Worm (Caenorhabditis elegans) whole organism, mixed stage, embryonic: ENCODE measurements around the gene F58F12.3.

Experiments used
- M03D4.4 ChIP-seq: sonication (generic microtip); optimal IDR thresholded peaks from 2 replicates; lab custom pipeline; 2017; ENCODE audit warnings: mild to moderate bottlenecking, missing genetic modification characterization, missing compliant biosample characterization
- bed-3 ChIP-seq: fragments of 200-800 bp; sonication (Bioruptor generic); optimal IDR thresholded peaks from 3 replicates; lab custom pipeline; 2018; ENCODE audit warnings: mild to moderate bottlenecking, missing genetic modification characterization, moderate library complexity, missing compliant biosample characterization
- blmp-1 ChIP-seq: fragments of 150-350 bp; optimal IDR thresholded peaks from 2 replicates; lab custom pipeline; 2014; ENCODE audit warnings: missing biosample characterization, missing genetic modification characterization
- ceh-39 ChIP-seq: fragments of 150-350 bp; optimal IDR thresholded peaks from 2 replicates; lab custom pipeline; 2014; ENCODE audit warnings: missing biosample characterization, missing genetic modification characterization
- ceh-43 ChIP-seq: fragments of 200-800 bp; sonication (Bioruptor generic); optimal IDR thresholded peaks from 2 replicates; lab custom pipeline; 2018; ENCODE audit warnings: mild to moderate bottlenecking, missing genetic modification characterization, moderate library complexity, missing compliant biosample characterization
- ceh-83 ChIP-seq: fragments of 200-800 bp; sonication (Bioruptor generic); optimal IDR thresholded peaks from 2 replicates; lab custom pipeline; 2018; ENCODE audit warnings: mild to moderate bottlenecking, missing genetic modification characterization, missing compliant biosample characterization
- ces-1 ChIP-seq: fragments of 150-350 bp; optimal IDR thresholded peaks from 2 replicates; lab custom pipeline; 2014; ENCODE audit warnings: missing biosample characterization, missing genetic modification reagents, missing genetic modification characterization
- cnd-1 ChIP-seq: fragments of 200-800 bp; sonication (Bioruptor generic); optimal IDR thresholded peaks from 2 replicates; lab custom pipeline; 2018; ENCODE audit warnings: mild to moderate bottlenecking, missing genetic modification characterization, missing compliant biosample characterization
- drap-1 ChIP-seq: fragments of 200-800 bp; sonication (Bioruptor generic); optimal IDR thresholded peaks from 3 replicates; lab custom pipeline; 2018; ENCODE audit warnings: mild to moderate bottlenecking, missing genetic modification characterization, missing compliant biosample characterization
- elt-1 ChIP-seq: sonication (generic microtip); optimal IDR thresholded peaks from 2 replicates; lab custom pipeline; 2017; ENCODE audit warnings: missing genetic modification characterization, mild to moderate bottlenecking, missing compliant biosample characterization, antibody characterized with exemption, moderate library complexity, borderline replicate concordance; ENCODE audit not compliant: insufficient read depth
- elt-3 ChIP-seq: fragments of 150-350 bp; optimal IDR thresholded peaks from 2 replicates; lab custom pipeline; 2014; ENCODE audit warnings: missing biosample characterization, missing genetic modification characterization
- flh-1 ChIP-seq: fragments of 200-800 bp; sonication (Bioruptor generic); optimal IDR thresholded peaks from 2 replicates; lab custom pipeline; 2018; ENCODE audit warnings: mild to moderate bottlenecking, missing genetic modification characterization, moderate library complexity, missing compliant biosample characterization
- ham-2 ChIP-seq: fragments of 200-800 bp; sonication (Bioruptor generic); optimal IDR thresholded peaks from 2 replicates; lab custom pipeline; 2018; ENCODE audit warnings: mild to moderate bottlenecking, missing genetic modification characterization, missing compliant biosample characterization
- hlh-1 ChIP-seq: fragments of 150-350 bp; optimal IDR thresholded peaks from 2 replicates; lab custom pipeline; 2014; ENCODE audit warnings: missing biosample characterization, missing genetic modification reagents, missing genetic modification characterization
- lin-13 ChIP-seq: fragments of 150-350 bp; optimal IDR thresholded peaks from 2 replicates; lab custom pipeline; 2014; ENCODE audit warnings: missing biosample characterization, missing genetic modification characterization
- lin-32 ChIP-seq: fragments of 200-800 bp; sonication (Bioruptor generic); optimal IDR thresholded peaks from 2 replicates; lab custom pipeline; 2018; ENCODE audit warnings: mild to moderate bottlenecking, missing genetic modification characterization, missing compliant biosample characterization
- lsy-2 ChIP-seq: fragments of 150-350 bp; optimal IDR thresholded peaks from 2 replicates; lab custom pipeline; 2014; ENCODE audit warnings: missing biosample characterization, missing genetic modification characterization
- mab-5 ChIP-seq: fragments of 150-350 bp; optimal IDR thresholded peaks from 2 replicates; lab custom pipeline; 2014; ENCODE audit warnings: missing biosample characterization, missing genetic modification characterization
- mep-1 ChIP-seq: fragments of 150-350 bp; optimal IDR thresholded peaks from 2 replicates; lab custom pipeline; 2017; ENCODE audit warnings: missing biosample characterization, missing genetic modification reagents, missing genetic modification characterization, inconsistent platforms
- mls-2 ChIP-seq: sonication (generic microtip); optimal IDR thresholded peaks from 2 replicates; lab custom pipeline; 2016; ENCODE audit warnings: mild to moderate bottlenecking, missing genetic modification characterization, moderate library complexity, missing compliant biosample characterization
- nhr-12 ChIP-seq: fragments of 150-350 bp; optimal IDR thresholded peaks from 2 replicates; lab custom pipeline; 2014; ENCODE audit warnings: missing biosample characterization, missing genetic modification characterization
- nhr-2 ChIP-seq: fragments of 150-350 bp; optimal IDR thresholded peaks from 2 replicates; lab custom pipeline; 2014; ENCODE audit warnings: missing biosample characterization, missing genetic modification characterization
- nhr-237 ChIP-seq: fragments of 150-350 bp; optimal IDR thresholded peaks from 2 replicates; lab custom pipeline; 2014; ENCODE audit warnings: missing biosample characterization, missing genetic modification characterization
- nhr-28 ChIP-seq: fragments of 150-350 bp; optimal IDR thresholded peaks from 2 replicates; lab custom pipeline; 2014; ENCODE audit warnings: missing biosample characterization, missing genetic modification characterization
- nhr-76 ChIP-seq: sonication (generic microtip); optimal IDR thresholded peaks from 2 replicates; lab custom pipeline; 2017; ENCODE audit warnings: missing biosample characterization, missing genetic modification characterization
- pha-4 ChIP-seq: fragments of 150-350 bp; optimal IDR thresholded peaks from 2 replicates; lab custom pipeline; 2018; ENCODE audit warnings: missing biosample characterization, missing genetic modification reagents, missing genetic modification characterization
- sem-2 ChIP-seq: fragments of 200-800 bp; sonication (Bioruptor generic); optimal IDR thresholded peaks from 2 replicates; lab custom pipeline; 2018; ENCODE audit warnings: mild to moderate bottlenecking, missing genetic modification characterization, missing compliant biosample characterization
- snpc-4 ChIP-seq: fragments of 150-350 bp; optimal IDR thresholded peaks from 2 replicates; lab custom pipeline; 2014; ENCODE audit warnings: missing biosample characterization, missing genetic modification characterization
- sptf-1 ChIP-seq: sonication (generic microtip); optimal IDR thresholded peaks from 2 replicates; lab custom pipeline; 2017; ENCODE audit warnings: mild to moderate bottlenecking, missing genetic modification characterization, moderate library complexity, missing compliant biosample characterization
- tbx-8 ChIP-seq: fragments of 200-800 bp; sonication (Bioruptor generic); optimal IDR thresholded peaks from 2 replicates; lab custom pipeline; 2018; ENCODE audit warnings: mild to moderate bottlenecking, missing genetic modification characterization, moderate library complexity, missing compliant biosample characterization
- unc-120 ChIP-seq: sonication (generic microtip); optimal IDR thresholded peaks from 2 replicates; lab custom pipeline; 2017; ENCODE audit warnings: missing genetic modification characterization, missing compliant biosample characterization; ENCODE audit not compliant: poor library complexity, severe bottlenecking
- unc-39 ChIP-seq: fragments of 150-350 bp; optimal IDR thresholded peaks from 2 replicates; lab custom pipeline; 2014; ENCODE audit warnings: missing biosample characterization, missing genetic modification characterization
- unc-62 ChIP-seq: fragments of 150-350 bp; optimal IDR thresholded peaks from 2 replicates; lab custom pipeline; 2014; ENCODE audit warnings: missing biosample characterization, missing genetic modification reagents, missing genetic modification characterization
- zip-8 ChIP-seq: fragments of 150-350 bp; optimal IDR thresholded peaks from 2 replicates; lab custom pipeline; 2014; ENCODE audit warnings: missing biosample characterization, missing genetic modification characterization
- ztf-11 ChIP-seq: fragments of 150-350 bp; optimal IDR thresholded peaks from 2 replicates; lab custom pipeline; 2014; ENCODE audit warnings: missing biosample characterization, missing genetic modification characterization

Gene F58F12.3

DNA sequence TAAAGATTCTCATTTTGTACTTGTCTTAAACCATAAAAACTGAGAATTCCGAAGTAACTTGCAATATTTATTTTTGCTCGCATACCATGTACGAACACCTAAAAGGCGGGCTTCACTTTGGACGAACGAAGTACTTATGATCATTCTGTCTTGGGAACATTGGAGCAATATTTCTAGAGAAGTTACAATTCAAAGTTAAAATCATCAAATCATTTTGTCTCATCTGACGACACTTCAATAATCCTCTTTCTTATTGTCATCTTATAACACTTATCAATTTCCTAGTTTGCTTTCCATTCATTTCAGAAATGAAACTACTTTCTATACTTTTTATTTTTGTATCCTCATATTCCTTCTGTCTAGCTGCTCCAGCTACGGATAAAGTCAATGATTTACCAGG lies 24.4 kb downstream of the F58F12.3 start, which contains the start of gene ctsa-4.1:
Gene ctsa-4.1, plus strand, starts transcription at position 301 of the 400 bp plus-strand sequence.
- no peak for TF ChIP-seq nhr-12 (tag; lab: Kevin White, UChicago)
- no peak for TF ChIP-seq unc-39 (tag; lab: Kevin White, UChicago)
- no peak for TF ChIP-seq cnd-1 (tag; lab: Kevin White, UChicago)
- no peak for TF ChIP-seq lin-32
- TF ChIP-seq, all 35 proteins: peak for 0

- TF ChIP-seq pha-4 (tag; lab: Kevin White, UChicago): no peak
- no peak for TF ChIP-seq ceh-43 (GFP tag; lab: Kevin White, UChicago)
- TF ChIP-seq lin-32: no peak
- TF ChIP-seq nhr-2 (tag; lab: Kevin White, UChicago): no peak
- no peak for TF ChIP-seq ceh-83 (GFP tag; lab: Kevin White, UChicago)
- no peak for TF ChIP-seq zip-8 (tag; lab: Kevin White, UChicago)
- no peak for TF ChIP-seq flh-1
- no peak for TF ChIP-seq sptf-1
- no peak for TF ChIP-seq M03D4.4
- TF ChIP-seq hlh-1 (tag; lab: Kevin White, UChicago): no peak
- TF ChIP-seq ces-1 (GFP tag; lab: Kevin White, UChicago): no peak
- TF ChIP-seq ztf-11: no peak
- TF ChIP-seq lsy-2: no peak
- no peak for TF ChIP-seq nhr-237 (tag; lab: Kevin White, UChicago)
Observed at ce11 chrII:6365237-6365815, 25.8 kb downstream of the F58F12.3 start, which contains the start of the genes ani-2 and clec-88. Gene ani-2 (minus strand): TSS chrII:6365367. Gene clec-88 (plus strand): TSS chrII:6365722.

- TF ChIP-seq unc-62 (GFP tag; lab: Kevin White, UChicago): no peak
- peak; percentile 8 for TF ChIP-seq drap-1 (GFP tag; lab: Kevin White, UChicago)
- TF ChIP-seq lin-32: no peak
- TF ChIP-seq ceh-43 (GFP tag; lab: Kevin White, UChicago): no peak
- TF ChIP-seq lin-13 (tag; lab: Kevin White, UChicago): peak; percentile 62
- TF ChIP-seq mls-2 (tag; lab: Kevin White, UChicago): no peak
- peak; percentile 57 for TF ChIP-seq lsy-2
- no peak for TF ChIP-seq ces-1 (GFP tag; lab: Kevin White, UChicago)
- TF ChIP-seq sptf-1: peak; percentile 3
- TF ChIP-seq M03D4.4: peak; percentile 21
- TF ChIP-seq ztf-11: no peak
- TF ChIP-seq ceh-39 (tag; lab: Kevin White, UChicago): no peak
- TF ChIP-seq blmp-1: no peak
- peak; percentile 0 for TF ChIP-seq cnd-1 (tag; lab: Kevin White, UChicago)
- no peak for TF ChIP-seq nhr-12 (tag; lab: Kevin White, UChicago)
- no peak for TF ChIP-seq ceh-83 (GFP tag; lab: Kevin White, UChicago)
- TF ChIP-seq zip-8 (tag; lab: Kevin White, UChicago): no peak
- no peak for TF ChIP-seq elt-3 (tag; lab: Kevin White, UChicago)
- TF ChIP-seq nhr-28 (tag; lab: Kevin White, UChicago): no peak
- TF ChIP-seq tbx-8 (GFP tag; lab: Kevin White, UChicago): no peak
- peak; percentile 27 for TF ChIP-seq hlh-1 (tag; lab: Kevin White, UChicago)
- TF ChIP-seq flh-1: no peak
- TF ChIP-seq nhr-2 (tag; lab: Kevin White, UChicago): no peak
- TF ChIP-seq unc-120 (tag; lab: Kevin White, UChicago): peak; percentile 65
- TF ChIP-seq mep-1 (tag; lab: Kevin White, UChicago): peak; percentile 72
- no peak for TF ChIP-seq snpc-4 (tag; lab: Kevin White, UChicago)
- TF ChIP-seq mab-5: no peak
- no peak for TF ChIP-seq ham-2 (GFP tag; lab: Kevin White, UChicago)
- TF ChIP-seq nhr-237 (tag; lab: Kevin White, UChicago): no peak
- no peak for TF ChIP-seq elt-1
- no peak for TF ChIP-seq nhr-76 (tag; lab: Kevin White, UChicago)
- TF ChIP-seq sem-2 (GFP tag; lab: Kevin White, UChicago): no peak
- TF ChIP-seq pha-4 (tag; lab: Kevin White, UChicago): peak; percentile 2
- TF ChIP-seq unc-39 (tag; lab: Kevin White, UChicago): no peak
- TF ChIP-seq bed-3 (GFP tag; lab: Kevin White, UChicago): no peak
Observed at ce11 chrII:6360822-6361221, 30.3 kb downstream of the F58F12.3 start, which contains the start of gene K10B2.4. Gene K10B2.4 (minus strand): TSS chrII:6360959.
